Fruit fly (Drosophila melanogaster) ovary, adult (tissue): Measurements from ENCODE around the gene CG9444.

Experiments used
- CG17801 ChIP-seq: fragments of 200-800 bp; optimal IDR thresholded peaks from 2 replicates; lab custom pipeline; 2019; ENCODE audit warnings: missing biosample characterization, mild to moderate bottlenecking, missing genetic modification characterization, moderate library complexity; ENCODE audit not compliant: partially characterized antibody

CG9444 gene

DNA sequence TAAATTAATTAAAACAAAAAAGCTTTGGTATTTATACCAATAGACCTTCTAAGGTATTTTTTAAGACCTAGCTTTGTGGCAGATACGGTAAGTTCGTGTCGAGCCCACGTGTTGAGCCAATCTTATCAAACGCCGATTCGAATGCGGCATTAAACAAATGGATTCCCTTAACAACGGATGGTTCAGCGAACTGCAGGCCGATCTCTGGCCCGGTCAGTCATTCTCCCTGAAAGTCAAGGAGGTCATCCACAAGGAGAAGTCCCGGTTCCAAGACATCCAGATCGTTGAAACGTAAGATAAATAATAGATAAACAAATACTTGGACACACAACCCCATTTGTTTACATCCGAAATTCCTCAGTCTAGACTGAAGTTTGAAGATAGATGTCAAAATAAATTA is 52.5 kb downstream of the CG9444 start, which contains the start of gene SpdS:
Gene SpdS, plus strand, starts transcription at position 78 of the 400 bp plus-strand sequence.
- TF ChIP-seq CG17801, result no peak
